Worm (Caenorhabditis elegans): Measurements from ENCODE around the gene Y45F10A.7.
"Not testable (repeated sequence)": the region's sequence is repeated elsewhere in the genome, so short reads cannot be mapped to it uniquely, and the experiment has no call there.

Y45F10A.7 gene

ce11 chrIV:13492271-13492670 is at the start of gene Y45F10A.7:
Y45F10A.7 (plus strand) TSS chrIV:13492571.
- TF ChIP-seq mab-5 (tag; optimal IDR thresholded peaks at IDR 0.05), result no peak
- TF ChIP-seq zip-8 (tag; optimal IDR thresholded peaks at IDR 0.05), result no peak
- no peak for TF ChIP-seq cnd-1 (tag; optimal IDR thresholded peaks at IDR 0.05)

- TF ChIP-seq bed-3 (GFP tag; optimal IDR thresholded peaks at IDR 0.05), result no peak
- TF ChIP-seq ces-1 (GFP tag; optimal IDR thresholded peaks at IDR 0.05), result no peak
- no peak for TF ChIP-seq hlh-1 (tag; optimal IDR thresholded peaks at IDR 0.05)
- TF ChIP-seq nhr-2 (tag; optimal IDR thresholded peaks at IDR 0.05), result no peak
- TF ChIP-seq nhr-12 (tag; optimal IDR thresholded peaks at IDR 0.05), result no peak
- no peak for TF ChIP-seq ham-2 (GFP tag; optimal IDR thresholded peaks at IDR 0.05)
Observed at ce11 chrIV:13445275-13445674, 47.1 kb upstream of the Y45F10A.7 start, which contains the start of gene mam-3. mam-3 (minus strand) TSS chrIV:13445375.

- TF ChIP-seq bed-3 (GFP tag; optimal IDR thresholded peaks at IDR 0.05), result no peak
- TF ChIP-seq sptf-1 (tag; optimal IDR thresholded peaks at IDR 0.05), result no peak
- no peak for TF ChIP-seq mls-2 (tag; optimal IDR thresholded peaks at IDR 0.05)
- no peak for TF ChIP-seq nhr-28 (tag; optimal IDR thresholded peaks at IDR 0.05)
Observed at ce11 chrIV:13450740-13451139, 41.6 kb upstream of the Y45F10A.7 start.

ce11 chrIV:13453509-13453908 is 38.9 kb upstream of the Y45F10A.7 start:
- TF ChIP-seq mep-1 (tag; optimal IDR thresholded peaks at IDR 0.05) (peak; percentile 54), M03D4.4 (tag; optimal IDR thresholded peaks at IDR 0.05) (no peak)

ce11 chrIV:13454698-13455097 is 37.7 kb upstream of the Y45F10A.7 start, which contains the start of gene uso-1:
uso-1 (minus strand) TSS chrIV:13454798.
- TF ChIP-seq unc-62 (GFP tag; optimal IDR thresholded peaks at IDR 0.05), result no peak
- no peak for TF ChIP-seq ceh-83 (GFP tag; optimal IDR thresholded peaks at IDR 0.05)
- TF ChIP-seq ceh-43 (GFP tag; optimal IDR thresholded peaks at IDR 0.05), result no peak
- no peak for TF ChIP-seq tbx-8 (GFP tag; optimal IDR thresholded peaks at IDR 0.05)
- TF ChIP-seq unc-120 (tag; optimal IDR thresholded peaks at IDR 0.05; ENCODE audit: poor library complexity, severe bottlenecking), result no peak
- no peak for TF ChIP-seq pha-4 (tag; optimal IDR thresholded peaks at IDR 0.05)
- TF ChIP-seq ham-2 (GFP tag; optimal IDR thresholded peaks at IDR 0.05), result no peak

- TF ChIP-seq nhr-28 (tag; optimal IDR thresholded peaks at IDR 0.05); unc-120 (tag; optimal IDR thresholded peaks at IDR 0.05; ENCODE audit: poor library complexity, severe bottlenecking); lsy-2 (tag; optimal IDR thresholded peaks at IDR 0.05): not testable (repeated sequence)
Observed at ce11 chrIV:13455200-13455599, 37.2 kb upstream of the Y45F10A.7 start, which contains the start of gene Y38H8A.7. Y38H8A.7 (plus strand) TSS chrIV:13455500.

- TF ChIP-seq drap-1 (GFP tag; optimal IDR thresholded peaks at IDR 0.05), result no peak
- no peak for TF ChIP-seq unc-120 (tag; optimal IDR thresholded peaks at IDR 0.05; ENCODE audit: poor library complexity, severe bottlenecking)
- no peak for TF ChIP-seq ceh-39 (tag; optimal IDR thresholded peaks at IDR 0.05)
- TF ChIP-seq zip-8 (tag; optimal IDR thresholded peaks at IDR 0.05), result no peak
- no peak for TF ChIP-seq mab-5 (tag; optimal IDR thresholded peaks at IDR 0.05)
- no peak for TF ChIP-seq flh-1 (GFP tag; optimal IDR thresholded peaks at IDR 0.05)
- no peak for TF ChIP-seq nhr-2 (tag; optimal IDR thresholded peaks at IDR 0.05)
- TF ChIP-seq bed-3 (GFP tag; optimal IDR thresholded peaks at IDR 0.05), result no peak
- TF ChIP-seq sptf-1 (tag; optimal IDR thresholded peaks at IDR 0.05), result no peak
- TF ChIP-seq mls-2 (tag; optimal IDR thresholded peaks at IDR 0.05), result no peak
- no peak for TF ChIP-seq unc-39 (tag; optimal IDR thresholded peaks at IDR 0.05)
- TF ChIP-seq M03D4.4 (tag; optimal IDR thresholded peaks at IDR 0.05), result no peak
- TF ChIP-seq cnd-1 (tag; optimal IDR thresholded peaks at IDR 0.05), result no peak
- TF ChIP-seq nhr-28 (tag; optimal IDR thresholded peaks at IDR 0.05), result no peak
- no peak for TF ChIP-seq ham-2 (GFP tag; optimal IDR thresholded peaks at IDR 0.05)
- no peak for TF ChIP-seq pha-4 (tag; optimal IDR thresholded peaks at IDR 0.05)
- TF ChIP-seq sem-2 (GFP tag; optimal IDR thresholded peaks at IDR 0.05), result no peak
Observed at ce11 chrIV:13456893-13457292, 35.5 kb upstream of the Y45F10A.7 start.

ce11 chrIV:13458237-13458636 is 34.1 kb upstream of the Y45F10A.7 start:
- TF ChIP-seq unc-120 (tag; optimal IDR thresholded peaks at IDR 0.05; ENCODE audit: poor library complexity, severe bottlenecking) (no peak), flh-1 (GFP tag; optimal IDR thresholded peaks at IDR 0.05) (no peak), nhr-76 (tag; optimal IDR thresholded peaks at IDR 0.05) (no peak), mls-2 (tag; optimal IDR thresholded peaks at IDR 0.05) (no peak), snpc-4 (tag; optimal IDR thresholded peaks at IDR 0.05) (no peak), unc-39 (tag; optimal IDR thresholded peaks at IDR 0.05) (no peak), ztf-11 (tag; optimal IDR thresholded peaks at IDR 0.05) (no peak), nhr-2 (tag; optimal IDR thresholded peaks at IDR 0.05) (no peak), M03D4.4 (tag; optimal IDR thresholded peaks at IDR 0.05) (no peak), nhr-12 (tag; optimal IDR thresholded peaks at IDR 0.05) (no peak)
